Worm (Caenorhabditis elegans): Measurements from ENCODE around the gene scp-1.

- TF ChIP-seq skn-1 (tag; optimal IDR thresholded peaks at IDR 0.05), result no peak
- TF ChIP-seq unc-62 (GFP tag; optimal IDR thresholded peaks at IDR 0.05), result no peak
- no peak for TF ChIP-seq egl-27 (tag; optimal IDR thresholded peaks at IDR 0.05)
- no peak for TF ChIP-seq nhr-43 (tag; optimal IDR thresholded peaks at IDR 0.05; ENCODE audit: poor library complexity, severe bottlenecking)
- no peak for TF ChIP-seq fkh-10 (GFP tag; optimal IDR thresholded peaks at IDR 0.05)
- no peak for TF ChIP-seq nhr-11 (tag; optimal IDR thresholded peaks at IDR 0.05)
These were observed 28.4 kb downstream of the scp-1 start for ce11 chrII:9362249-9362648.
